Fruit fly (Drosophila melanogaster): ENCODE results near the gene CG15715.

dm6 chr3L:15809768-15810167 lies 27.5 kb downstream of the CG15715 start:
- no peak for TF ChIP-seq ttk (optimal IDR thresholded peaks at IDR 0.05)
- no peak for TF ChIP-seq h (optimal IDR thresholded peaks at IDR 0.05)
- no peak for TF ChIP-seq insv (optimal IDR thresholded peaks at IDR 0.05)
- TF ChIP-seq psq (optimal IDR thresholded peaks at IDR 0.05): no peak
- TF ChIP-seq Sin3A (optimal IDR thresholded peaks at IDR 0.05): no peak
- no peak for TF ChIP-seq Myc (optimal IDR thresholded peaks at IDR 0.05)

Data from Kc167 (cell line).